Fruit fly (Drosophila melanogaster) whole organism, adult: ENCODE results near the gene CG14130.

Experiments used
- CG11617 ChIP-seq: fragments of 200-800 bp; sonication (Bioruptor generic); optimal IDR thresholded peaks from 2 replicates; lab custom pipeline; 2017; ENCODE audit warnings: mild to moderate bottlenecking, missing biosample characterization, missing genetic modification reagents, missing genetic modification characterization
- CG12768 ChIP-seq: fragments of 200-800 bp; sonication (Bioruptor generic); optimal IDR thresholded peaks from 2 replicates; lab custom pipeline; 2017; ENCODE audit warnings: missing biosample characterization, missing genetic modification characterization, mild to moderate bottlenecking, moderate library complexity, missing genetic modification reagents
- CG14711 ChIP-seq: fragments of 200-800 bp; sonication (Bioruptor generic); optimal IDR thresholded peaks from 2 replicates; lab custom pipeline; 2018; ENCODE audit warnings: missing biosample characterization, mild to moderate bottlenecking, missing genetic modification characterization, moderate library complexity
- CG1620 ChIP-seq: fragments of 200-800 bp; sonication (Bioruptor generic); optimal IDR thresholded peaks from 2 replicates; lab custom pipeline; 2016; ENCODE audit warnings: missing biosample characterization, missing genetic modification characterization
- CG33017 ChIP-seq: fragments of 200-800 bp; sonication (Bioruptor generic); optimal IDR thresholded peaks from 2 replicates; lab custom pipeline; 2018; ENCODE audit warnings: missing biosample characterization, mild to moderate bottlenecking, missing genetic modification characterization, moderate library complexity
- CG5204 ChIP-seq: fragments of 200-800 bp; sonication (Bioruptor generic); optimal IDR thresholded peaks from 2 replicates; lab custom pipeline; 2016; ENCODE audit warnings: missing biosample characterization, missing genetic modification characterization
- CG7045 ChIP-seq: fragments of 200-800 bp; sonication (Bioruptor generic); optimal IDR thresholded peaks from 2 replicates; lab custom pipeline; 2017; ENCODE audit warnings: missing biosample characterization, mild to moderate bottlenecking, missing genetic modification characterization
- CG7101 ChIP-seq: fragments of 200-800 bp; sonication (Bioruptor generic); optimal IDR thresholded peaks from 2 replicates; lab custom pipeline; 2018; ENCODE audit warnings: missing biosample characterization, mild to moderate bottlenecking, missing genetic modification characterization, moderate library complexity
- Clk ChIP-seq: fragments of 200-800 bp; sonication (Bioruptor generic); optimal IDR thresholded peaks from 2 replicates; lab custom pipeline; 2017; ENCODE audit warnings: missing biosample characterization, missing genetic modification characterization
- Crg-1 ChIP-seq: fragments of 200-800 bp; sonication (Bioruptor generic); optimal IDR thresholded peaks from 2 replicates; lab custom pipeline; 2016; ENCODE audit warnings: missing biosample characterization, missing genetic modification characterization
- Hr96 ChIP-seq: fragments of 200-800 bp; sonication (Bioruptor generic); optimal IDR thresholded peaks from 2 replicates; lab custom pipeline; 2016; ENCODE audit warnings: missing biosample characterization, missing genetic modification characterization
- Mnt ChIP-seq: fragments of 200-800 bp; sonication (Bioruptor generic); optimal IDR thresholded peaks from 2 replicates; lab custom pipeline; 2016; ENCODE audit warnings: missing biosample characterization, mild to moderate bottlenecking, missing genetic modification characterization
- bab1 ChIP-seq: fragments of 200-800 bp; sonication (Bioruptor generic); optimal IDR thresholded peaks from 3 replicates; lab custom pipeline; 2019; ENCODE audit warnings: missing biosample characterization, mild to moderate bottlenecking, missing genetic modification characterization, moderate library complexity
- cic ChIP-seq: fragments of 200-800 bp; sonication (Bioruptor generic); optimal IDR thresholded peaks from 2 replicates; lab custom pipeline; 2017; ENCODE audit warnings: missing biosample characterization, mild to moderate bottlenecking, missing genetic modification characterization, moderate library complexity
- cnc ChIP-seq, 2 experiments: fragments of >200 bp; optimal IDR thresholded peaks; 2 replicates each; lab custom pipeline; 2017
- kay ChIP-seq: fragments of 200-800 bp; sonication (Bioruptor generic); peaks from one replicate; lab custom pipeline; 2016; ENCODE audit warnings: missing biosample characterization, missing genetic modification characterization, borderline replicate concordance
- ovo ChIP-seq: fragments of 200-800 bp; sonication (Bioruptor generic); optimal IDR thresholded peaks from 2 replicates; lab custom pipeline; 2016; ENCODE audit warnings: missing biosample characterization, missing genetic modification characterization
- pad ChIP-seq: fragments of 200-800 bp; sonication (Bioruptor generic); optimal IDR thresholded peaks from 3 replicates; lab custom pipeline; 2017; ENCODE audit warnings: missing biosample characterization, missing genetic modification characterization, mild to moderate bottlenecking, moderate library complexity, missing genetic modification reagents
- tj ChIP-seq: fragments of 200-800 bp; sonication (Bioruptor generic); optimal IDR thresholded peaks from 3 replicates; lab custom pipeline; 2017; ENCODE audit warnings: missing biosample characterization, mild to moderate bottlenecking, missing genetic modification characterization, moderate library complexity
- toe ChIP-seq: fragments of 200-800 bp; sonication (Bioruptor generic); optimal IDR thresholded peaks from 2 replicates; lab custom pipeline; 2016; ENCODE audit warnings: missing biosample characterization, missing genetic modification characterization

Gene CG14130

dm6 chr3L:11847703-11848102, 32.5 kb downstream of the CG14130 start, which contains the start of gene CG12521:
Gene CG12521, minus strand, starts transcription at chr3L:11847803.
- no peak for TF ChIP-seq CG33017 (tag; lab: Kevin White, UChicago)
- no peak for TF ChIP-seq tj (GFP tag; lab: Kevin White, UChicago)
- no peak for TF ChIP-seq CG14711 (tag; lab: Kevin White, UChicago)
- TF ChIP-seq CG5204 = no peak
- peak; percentile 12 for TF ChIP-seq kay
- no peak for TF ChIP-seq Clk (GFP tag; lab: Kevin White, UChicago)

DNA sequence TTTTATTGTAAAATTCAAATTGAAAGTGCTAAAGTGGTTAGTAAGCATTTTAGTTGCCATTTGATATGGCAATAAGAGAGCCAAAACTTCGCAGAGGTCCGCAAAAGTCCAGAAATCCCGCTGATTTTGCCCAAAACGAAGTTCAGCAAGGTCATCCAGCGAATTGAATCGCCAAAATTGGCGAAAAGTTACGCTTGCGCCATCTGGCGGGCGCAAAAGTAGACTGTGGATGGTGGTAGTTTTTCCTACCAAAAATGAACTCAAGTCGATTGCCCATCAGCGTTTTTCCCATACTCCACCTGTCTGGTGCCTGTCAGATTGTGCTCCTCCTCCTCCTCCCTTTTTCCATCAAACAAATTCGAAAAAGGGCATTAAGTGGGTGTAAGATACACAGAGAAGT, 37.7 kb downstream of the CG14130 start:
- TF ChIP-seq cnc (optimal IDR thresholded peaks at IDR 0.05; lab: Kevin White, UChicago) (no peak), CG5204 (no peak), ovo (GFP tag; lab: Kevin White, UChicago) (no peak), pad (no peak), CG7101 (no peak), Crg-1 (GFP tag; lab: Kevin White, UChicago) (no peak), CG12768 (no peak), CG33017 (tag; lab: Kevin White, UChicago) (no peak), CG11617 (GFP tag; lab: Kevin White, UChicago) (no peak), kay (no peak), CG1620 (GFP tag; lab: Kevin White, UChicago) (no peak), cic (GFP tag; lab: Kevin White, UChicago) (no peak), Clk (GFP tag; lab: Kevin White, UChicago) (no peak), Mnt (GFP tag; lab: Kevin White, UChicago) (no peak), bab1 (GFP tag; lab: Kevin White, UChicago) (no peak), Hr96 (GFP tag; lab: Kevin White, UChicago) (no peak), CG7045 (GFP tag; lab: Kevin White, UChicago) (no peak)

dm6 chr3L:11858745-11859144, 43.5 kb downstream of the CG14130 start:
- TF ChIP-seq CG11617 (GFP tag; lab: Kevin White, UChicago) (no peak), ovo (GFP tag; lab: Kevin White, UChicago) (no peak), CG7045 (GFP tag; lab: Kevin White, UChicago) (no peak), Crg-1 (GFP tag; lab: Kevin White, UChicago) (no peak), cnc (optimal IDR thresholded peaks at IDR 0.05; lab: Kevin White, UChicago) (no peak), CG7101 (no peak), Clk (GFP tag; lab: Kevin White, UChicago) (no peak), CG14711 (tag; lab: Kevin White, UChicago) (no peak), Mnt (GFP tag; lab: Kevin White, UChicago) (no peak), Hr96 (GFP tag; lab: Kevin White, UChicago) (no peak), tj (GFP tag; lab: Kevin White, UChicago) (no peak), CG12768 (no peak), CG1620 (GFP tag; lab: Kevin White, UChicago) (no peak), CG5204 (no peak), toe (GFP tag; lab: Kevin White, UChicago) (no peak), pad (no peak)

dm6 chr3L:11862266-11862665, 47.0 kb downstream of the CG14130 start:
- no peak for TF ChIP-seq bab1 (GFP tag; lab: Kevin White, UChicago)

DNA sequence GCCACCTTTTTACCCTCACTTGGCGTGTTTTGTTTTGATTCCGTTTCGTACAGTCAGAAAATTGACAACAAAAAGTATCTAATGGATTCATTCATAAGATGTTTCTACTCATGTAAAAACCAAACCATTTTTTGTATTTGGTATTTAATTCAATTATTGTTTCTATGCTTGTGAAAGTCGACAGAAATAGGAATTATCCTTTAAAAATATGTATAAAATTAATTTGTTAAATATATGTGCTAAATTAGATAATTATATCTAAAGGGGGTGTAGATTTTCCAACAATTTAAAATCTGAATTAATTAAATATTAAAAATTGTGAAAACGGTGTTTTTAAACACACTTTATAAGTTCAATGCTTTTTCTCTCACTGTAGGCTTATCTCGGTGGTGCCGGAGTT, 48.3 kb downstream of the CG14130 start:
- TF ChIP-seq CG7101 = no peak
- no peak for TF ChIP-seq CG7045 (GFP tag; lab: Kevin White, UChicago)
- TF ChIP-seq Hr96 (GFP tag; lab: Kevin White, UChicago) = no peak
- TF ChIP-seq Mnt (GFP tag; lab: Kevin White, UChicago) = no peak
- TF ChIP-seq CG11617 (GFP tag; lab: Kevin White, UChicago) = no peak
